Fruit fly (Drosophila melanogaster): ENCODE data around the gene Nt5a.

The Nt5a gene

DNA sequence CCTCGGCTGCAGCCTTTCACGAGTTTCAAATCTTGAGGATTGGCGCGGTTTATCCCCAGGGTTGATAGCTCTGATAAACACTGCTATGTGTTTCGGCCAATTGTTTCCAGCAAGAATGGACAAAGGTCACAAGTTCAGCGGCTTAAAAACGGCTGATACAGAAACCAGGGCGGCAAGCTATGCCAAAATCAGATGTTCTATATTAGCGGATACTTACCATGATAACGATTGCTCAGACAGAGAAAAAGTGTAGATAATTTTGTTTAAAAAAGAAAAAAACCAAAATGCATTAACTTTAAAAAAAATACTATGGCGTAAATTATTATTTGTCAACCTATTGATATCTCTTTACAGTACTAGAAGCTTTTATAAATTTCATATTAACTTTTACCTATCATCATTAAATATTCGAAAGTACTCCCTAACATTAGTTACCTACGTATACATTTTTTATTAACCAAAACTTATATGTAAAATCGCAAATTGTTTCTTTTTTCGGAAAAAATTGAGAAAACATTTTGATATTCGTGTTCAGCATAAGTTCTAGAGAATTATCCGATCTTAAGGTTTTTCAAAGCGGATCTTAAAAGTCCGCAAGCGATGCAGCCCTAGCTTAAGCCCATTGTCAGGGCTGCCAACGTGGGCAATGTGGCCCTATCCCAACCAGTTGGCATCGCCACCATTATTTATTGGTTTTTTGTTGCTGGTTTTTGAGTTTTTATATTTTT lies 6.0 kb upstream of the Nt5a start, which contains the start of the genes sturkopf and Herc4 (continued):
- peak; percentile 43 for TF ChIP-seq CG18476 (GFP tag; optimal IDR thresholded peaks at IDR 0.05)
- peak; percentile 31 for TF ChIP-seq Fer2 (tag; optimal IDR thresholded peaks at IDR 0.05)
- peak; percentile 69 for TF ChIP-seq phol (tag; optimal IDR thresholded peaks at IDR 0.05)
- no peak for TF ChIP-seq Sox100B (GFP tag; optimal IDR thresholded peaks at IDR 0.05)
- TF ChIP-seq CG14014 (GFP tag; IDR thresholded peaks at IDR 0.05), result peak; percentile 42
- peak; percentile 83 for TF ChIP-seq Rfx (GFP tag; IDR thresholded peaks at IDR 0.05)
- TF ChIP-seq Asciz (GFP tag; optimal IDR thresholded peaks at IDR 0.05), result peak; percentile 46
- TF ChIP-seq CG4617 (GFP tag; optimal IDR thresholded peaks at IDR 0.05; ENCODE audit: borderline replicate concordance), result peak; percentile 77
- peak; percentile 62 for TF ChIP-seq dmrt11E (tag; optimal IDR thresholded peaks at IDR 0.05)
- peak; percentile 27 for TF ChIP-seq pb (GFP tag; optimal IDR thresholded peaks at IDR 0.05)
- TF ChIP-seq CG10267 (tag; optimal IDR thresholded peaks at IDR 0.05), result peak; percentile 58
- no peak for TF ChIP-seq vnd (GFP tag; IDR thresholded peaks at IDR 0.05; ENCODE audit: partially characterized antibody)
- peak; percentile 49 for TF ChIP-seq Dref (GFP tag; IDR thresholded peaks at IDR 0.05)
- no peak for TF ChIP-seq Rx (GFP tag; IDR thresholded peaks at IDR 0.05)
- TF ChIP-seq Atf3 (GFP tag; optimal IDR thresholded peaks at IDR 0.05), result peak; percentile 50
- TF ChIP-seq CG18619 (GFP tag; optimal IDR thresholded peaks at IDR 0.05), result peak; percentile 80
- no peak for TF ChIP-seq tio (GFP tag; optimal IDR thresholded peaks at IDR 0.05)
- TF ChIP-seq NC2β (GFP tag; optimal IDR thresholded peaks at IDR 0.05), result peak; percentile 54
- peak; percentile 81 for TF ChIP-seq luna (GFP tag; optimal IDR thresholded peaks at IDR 0.05)
- no peak for TF ChIP-seq dmrt99B (tag; optimal IDR thresholded peaks at IDR 0.05)
- peak; percentile 50 for TF ChIP-seq CG14441 (GFP tag; IDR thresholded peaks at IDR 0.05)
- no peak for TF ChIP-seq yki (optimal IDR thresholded peaks at IDR 0.05)
- peak; percentile 43 for TF ChIP-seq CG6765 (GFP tag; optimal IDR thresholded peaks at IDR 0.05)
- TF ChIP-seq CG31365 (tag; optimal IDR thresholded peaks at IDR 0.05), result no peak
- peak; percentile 40 for TF ChIP-seq Dad (GFP tag; optimal IDR thresholded peaks at IDR 0.05)
- peak; percentile 6 for TF ChIP-seq Lhr (GFP tag; optimal IDR thresholded peaks at IDR 0.05)
- no peak for TF ChIP-seq Jarid2 (GFP tag; optimal IDR thresholded peaks at IDR 0.05)
- peak; percentile 36 for TF ChIP-seq run (tag; optimal IDR thresholded peaks at IDR 0.05)
- peak; percentile 77 for TF ChIP-seq CG15269 (tag; optimal IDR thresholded peaks at IDR 0.05)
- no peak for TF ChIP-seq Elba2 (GFP tag; optimal IDR thresholded peaks at IDR 0.05)
- 0 out of 2 replicates have a peak, but pooled peaks have one; percentile 7 for TF ChIP-seq bbx (GFP tag; IDR thresholded peaks at IDR 0.05; ENCODE audit: partially characterized antibody)
- TF ChIP-seq amos (GFP tag; IDR thresholded peaks at IDR 0.05; ENCODE audit: partially characterized antibody), result no peak
- peak; percentile 51; the same call in 1 of the 2 replicates for TF ChIP-seq CG17328 (GFP tag; IDR thresholded peaks at IDR 0.05)
- peak; percentile 40 for TF ChIP-seq CG10979 (tag; optimal IDR thresholded peaks at IDR 0.05)
- peak; percentile 87 for TF ChIP-seq CG9817 (tag; optimal IDR thresholded peaks at IDR 0.05)
- TF ChIP-seq toy (GFP tag; IDR thresholded peaks at IDR 0.05), result peak; percentile 18; the same call in 1 of the 2 replicates
- TF ChIP-seq CG34376 (GFP tag; optimal IDR thresholded peaks at IDR 0.05), result peak; percentile 7
- TF ChIP-seq crp (GFP tag; optimal IDR thresholded peaks at IDR 0.05), result peak; percentile 34 to 82
- peak; percentile 62 for TF ChIP-seq eyg (GFP tag; optimal IDR thresholded peaks at IDR 0.05)
- no peak for TF ChIP-seq ash1 (GFP tag; optimal IDR thresholded peaks at IDR 0.05)
- no peak for TF ChIP-seq CG3726 (GFP tag; IDR thresholded peaks at IDR 0.05)
- TF ChIP-seq Med (GFP tag), result peak; percentile 92
- TF ChIP-seq CG13775 (GFP tag; optimal IDR thresholded peaks at IDR 0.05), result peak; percentile 100
- no peak; the same call in 2 of the 3 replicates for TF ChIP-seq H15 (GFP tag; IDR thresholded peaks at IDR 0.05)
- peak; percentile 86 for TF ChIP-seq bcd (GFP tag; optimal IDR thresholded peaks at IDR 0.05)
- no peak for TF ChIP-seq HLHmδ (GFP tag; optimal IDR thresholded peaks at IDR 0.05)
- no peak for TF ChIP-seq CG8359 (GFP tag; optimal IDR thresholded peaks at IDR 0.05; ENCODE audit: borderline replicate concordance)
- TF ChIP-seq vfl (GFP tag; optimal IDR thresholded peaks at IDR 0.05), result peak; percentile 85
